Worm (Caenorhabditis elegans): ENCODE data around the gene prdx-2.

ce11 chrII:5351799-5352198 is 26.2 kb upstream of the prdx-2 start, which contains the start of gene F09E5.7:
- no peak for TF ChIP-seq hmbx-1 (tag; optimal IDR thresholded peaks at IDR 0.05)
- no peak for TF ChIP-seq F13C5.2 (tag; optimal IDR thresholded peaks at IDR 0.05)
- TF ChIP-seq B0310.2 (tag; optimal IDR thresholded peaks at IDR 0.05), result no peak
- TF ChIP-seq ama-1 (optimal IDR thresholded peaks at IDR 0.05), result no peak
- TF ChIP-seq pes-1 (GFP tag; IDR thresholded peaks at IDR 0.05), result no peak

Data from whole organism, early embryonic.